Worm (Caenorhabditis elegans): ENCODE data around the gene W03G11.2.

DNA sequence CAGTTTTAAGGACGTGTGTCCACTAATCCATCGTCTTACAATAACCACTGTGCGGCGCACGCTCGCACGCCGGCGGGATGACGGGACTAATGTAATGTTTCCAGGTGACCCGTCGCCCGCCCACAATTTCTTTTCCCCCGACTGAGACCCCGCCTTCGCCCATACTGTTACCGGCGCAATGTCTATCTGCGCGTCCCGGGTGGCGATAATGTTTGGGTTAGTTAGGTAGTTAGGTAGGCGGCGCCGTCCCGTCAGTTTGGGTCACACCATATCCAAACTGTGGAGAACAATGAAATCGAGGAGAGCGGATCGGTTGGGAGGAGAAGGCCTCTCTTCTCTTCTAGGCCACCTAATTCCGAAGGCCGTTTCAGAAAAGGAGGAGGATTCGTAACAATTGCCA, 22.1 kb downstream of the W03G11.2 start:
- TF ChIP-seq repo-1 (tag; optimal IDR thresholded peaks at IDR 0.05): no peak
- no peak for TF ChIP-seq ama-1 (optimal IDR thresholded peaks at IDR 0.05)
- no peak for TF ChIP-seq ama-1 (GFP tag; optimal IDR thresholded peaks at IDR 0.05)
- TF ChIP-seq attf-5 (GFP tag; optimal IDR thresholded peaks at IDR 0.05): no peak
- TF ChIP-seq snpc-4 (GFP tag; optimal IDR thresholded peaks at IDR 0.05): no peak
- no peak for TF ChIP-seq snpc-4 (tag; optimal IDR thresholded peaks at IDR 0.05)
- no peak for TF ChIP-seq nfya-1 (tag; optimal IDR thresholded peaks at IDR 0.05; ENCODE audit: borderline replicate concordance, insufficient read depth)
- no peak for TF ChIP-seq tbp1 (GFP tag; optimal IDR thresholded peaks at IDR 0.05)
- TF ChIP-seq ceh-79 (tag; optimal IDR thresholded peaks at IDR 0.05): no peak
- no peak for TF ChIP-seq ztf-28 (GFP tag; IDR thresholded peaks at IDR 0.05)
- no peak for TF ChIP-seq lin-40 (tag; optimal IDR thresholded peaks at IDR 0.05)
- TF ChIP-seq athp-1 (tag; optimal IDR thresholded peaks at IDR 0.05): no peak

All from whole organism, young adult.